Worm (Caenorhabditis elegans): ENCODE measurements around the gene gmap-2.

- TF ChIP-seq F49E8.2 (tag; optimal IDR thresholded peaks at IDR 0.05; ENCODE audit: borderline replicate concordance) (no peak), ama-1 (optimal IDR thresholded peaks at IDR 0.05) (no peak), vab-7 (GFP tag; IDR thresholded peaks at IDR 0.05) (no peak), jun-1 (tag; optimal IDR thresholded peaks at IDR 0.05) (no peak), nhr-28 (tag; optimal IDR thresholded peaks at IDR 0.05) (no peak), dpl-1 (GFP tag; optimal IDR thresholded peaks at IDR 0.05) (no peak), nhr-237 (tag; optimal IDR thresholded peaks at IDR 0.05) (no peak)
Observed at ce11 chrX:12937521-12937920, 5.5 kb downstream of the gmap-2 start.

All from whole organism, L4 larva.